Worm (Caenorhabditis elegans) whole organism, L4 larva: ENCODE results near the gene T11F9.22.

ENCODE experiments used
- Y105C5A.15 ChIP-seq: fragments of 200-800 bp; sonication (Bioruptor generic); IDR thresholded peaks from 2 replicates; pipeline ENCODE4 v1.3.6; 2022; ENCODE audit warnings: missing genetic modification characterization, missing compliant biosample characterization
- ces-1 ChIP-seq: fragments of 150-350 bp; sonication (generic microtip); optimal IDR thresholded peaks from 4 replicates; lab custom pipeline; 2014; ENCODE audit warnings: missing biosample characterization, missing genetic modification reagents, missing genetic modification characterization

- TF ChIP-seq ces-1 (GFP tag; lab: Kevin White, UChicago), result no peak
- no peak for TF ChIP-seq Y105C5A.15 (GFP tag; lab: Robert Waterston, UW)
Measured at ce11 chrV:11454917-11455316, 24.6 kb upstream of the T11F9.22 start.
